ENCODE assay signal across 4 worm cellular contexts in the genomic region with DNA sequence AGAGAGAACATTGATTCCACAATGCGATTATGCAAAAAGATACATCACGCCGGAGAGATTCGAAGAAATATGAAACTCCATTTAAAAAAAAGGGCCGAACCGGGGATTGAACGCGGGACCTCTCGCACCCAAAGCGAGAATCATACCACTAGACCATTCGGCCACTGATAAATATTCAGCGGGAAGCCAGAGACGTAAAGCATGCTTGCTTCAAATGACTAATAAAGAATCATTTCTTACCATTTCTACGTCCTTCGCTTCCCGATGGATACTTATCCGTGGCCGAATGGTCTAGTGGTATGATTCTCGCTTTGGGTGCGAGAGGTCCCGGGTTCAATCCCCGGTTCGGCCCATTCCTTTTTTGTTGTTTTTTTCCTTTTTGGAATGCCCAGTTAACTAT.
TF ChIP-seq lines count a peak whose summit lies in the region.

No protein-coding gene starts in this region.

TF ChIP-seq in whole organism, L3 larva, 47 proteins besides CTCF, POLR2A, EP300 and RAD21:
- peak; percentile 5 for TF ChIP-seq nfya-1 (tag; optimal IDR thresholded peaks at IDR 0.05; lab: Kevin White, UChicago; ENCODE audit: insufficient read depth)
- TF ChIP-seq nhr-43 (tag; optimal IDR thresholded peaks at IDR 0.05; lab: Kevin White, UChicago; ENCODE audit: poor library complexity, severe bottlenecking): peak; percentile 60
- TF ChIP-seq jun-1 (tag; optimal IDR thresholded peaks at IDR 0.05; lab: Kevin White, UChicago): no peak

TF ChIP-seq in whole organism, L4 larva, 104 proteins besides CTCF, POLR2A, EP300 and RAD21 (continues in another document):
- TF ChIP-seq daf-16 (GFP tag; optimal IDR thresholded peaks at IDR 0.05; lab: Kevin White, UChicago) (peak in 1 of 2 experiments; percentile 17), daf-16 (tag; optimal IDR thresholded peaks at IDR 0.05; lab: Kevin White, UChicago) (peak; percentile 45), lin-15B (tag; optimal IDR thresholded peaks at IDR 0.05; lab: Kevin White, UChicago) (no peak), tag-97 (GFP tag; IDR thresholded peaks at IDR 0.05; lab: Robert Waterston, UW) (no peak), lim-7 (GFP tag; IDR thresholded peaks at IDR 0.05; lab: Robert Waterston, UW) (peak; percentile 75), lir-3 (tag; optimal IDR thresholded peaks at IDR 0.05; lab: Kevin White, UChicago) (peak; percentile 6), Y5F2A.4 (GFP tag; optimal IDR thresholded peaks at IDR 0.05; lab: Kevin White, UChicago) (no peak), sdz-12 (GFP tag; optimal IDR thresholded peaks at IDR 0.05; lab: Kevin White, UChicago) (no peak), dve-1 (tag; optimal IDR thresholded peaks at IDR 0.05; lab: Kevin White, UChicago; ENCODE audit: insufficient read depth) (no peak), snpc-1.2 (GFP tag; IDR thresholded peaks at IDR 0.05; lab: Robert Waterston, UW) (peak; percentile 47; the same call in 1 of the 2 replicates), lin-13 (GFP tag; optimal IDR thresholded peaks at IDR 0.05; lab: Kevin White, UChicago) (peak; percentile 42), nhr-111 (GFP tag; optimal IDR thresholded peaks at IDR 0.05; lab: Kevin White, UChicago) (no peak), madf-9 (GFP tag; conservative IDR thresholded peaks at IDR 0.05; lab: Robert Waterston, UW) (no peak), unc-130 (GFP tag; optimal IDR thresholded peaks at IDR 0.05; lab: Kevin White, UChicago) (no peak), attf-4 (tag; optimal IDR thresholded peaks at IDR 0.05; lab: Kevin White, UChicago) (no peak), T20F7.1 (GFP tag; optimal IDR thresholded peaks at IDR 0.05; lab: Kevin White, UChicago) (no peak), spr-3 (GFP tag; optimal IDR thresholded peaks at IDR 0.05; lab: Kevin White, UChicago) (no peak), dmd-8 (GFP tag; IDR thresholded peaks at IDR 0.05; lab: Robert Waterston, UW) (peak; percentile 84), F10B5.3 (tag; optimal IDR thresholded peaks at IDR 0.05; lab: Kevin White, UChicago) (no peak), nhr-6 (tag; optimal IDR thresholded peaks at IDR 0.05; lab: Kevin White, UChicago) (no peak), zip-11 (GFP tag; IDR thresholded peaks at IDR 0.05; lab: Robert Waterston, UW) (no peak), spr-1 (tag; optimal IDR thresholded peaks at IDR 0.05; lab: Kevin White, UChicago) (no peak), fos-1 (tag; optimal IDR thresholded peaks at IDR 0.05; lab: Kevin White, UChicago) (no peak), ZK337.2 (GFP tag; IDR thresholded peaks at IDR 0.05; lab: Robert Waterston, UW) (no peak), mdt-29 (GFP tag; IDR thresholded peaks at IDR 0.05; lab: Robert Waterston, UW) (no peak), skn-1 (tag; optimal IDR thresholded peaks at IDR 0.05; lab: Kevin White, UChicago) (no peak), hmg-1.1 (GFP tag; IDR thresholded peaks at IDR 0.05; lab: Robert Waterston, UW) (peak; percentile 44; the same call in 1 of the 2 replicates), nhr-28 (tag; optimal IDR thresholded peaks at IDR 0.05; lab: Kevin White, UChicago) (no peak)

TF ChIP-seq in whole organism, early embryonic, 17 proteins besides CTCF, POLR2A, EP300 and RAD21:
- TF ChIP-seq pes-1 (GFP tag; IDR thresholded peaks at IDR 0.05; lab: Robert Waterston, UW) (0 out of 2 replicates have a peak, but pooled peaks have one; percentile 23), tbx-11 (GFP tag; IDR thresholded peaks at IDR 0.05; lab: Robert Waterston, UW) (no peak)

TF ChIP-seq in whole organism, young adult, 124 proteins besides CTCF, POLR2A, EP300 and RAD21:
- TF ChIP-seq F37B4.10 (GFP tag; IDR thresholded peaks at IDR 0.05; lab: Robert Waterston, UW) (no peak), F33H1.4 (GFP tag; IDR thresholded peaks at IDR 0.05; lab: Robert Waterston, UW) (0 out of 2 replicates have a peak, but pooled peaks have one; percentile 15), rcor-1 (GFP tag; IDR thresholded peaks at IDR 0.05; lab: Robert Waterston, UW) (no peak), tbp1 (GFP tag; optimal IDR thresholded peaks at IDR 0.05; lab: Kevin White, UChicago) (peak; percentile 86), ZK185.1 (tag; optimal IDR thresholded peaks at IDR 0.05; lab: Kevin White, UChicago; ENCODE audit: poor library complexity, severe bottlenecking) (peak; percentile 5), cebp-2 (GFP tag; IDR thresholded peaks at IDR 0.05; lab: Robert Waterston, UW) (0 out of 2 replicates have a peak, but pooled peaks have one; percentile 10), Y56A3A.18 (GFP tag; IDR thresholded peaks at IDR 0.05; lab: Robert Waterston, UW) (0 out of 2 replicates have a peak, but pooled peaks have one; percentile 20), snpc-3.4 (tag; optimal IDR thresholded peaks at IDR 0.05; lab: Kevin White, UChicago) (peak; percentile 55), F49E8.2 (tag; optimal IDR thresholded peaks at IDR 0.05; lab: Kevin White, UChicago; ENCODE audit: insufficient read depth) (no peak), nhr-90 (tag; optimal IDR thresholded peaks at IDR 0.05; lab: Kevin White, UChicago) (peak; percentile 28), Y67H2A.10 (GFP tag; conservative IDR thresholded peaks at IDR 0.05; lab: Robert Waterston, UW) (no peak), rpc-1 (optimal IDR thresholded peaks at IDR 0.05; lab: Kevin White, UChicago) (peak; percentile 60), rpc-1 (tag; optimal IDR thresholded peaks at IDR 0.05; lab: Kevin White, UChicago) (peak; percentile 75), snpc-1.3 (tag; optimal IDR thresholded peaks at IDR 0.05; lab: Kevin White, UChicago; ENCODE audit: insufficient read depth) (peak; percentile 10), B0261.1 (tag; optimal IDR thresholded peaks at IDR 0.05; lab: Kevin White, UChicago) (peak; percentile 65), madf-8 (GFP tag; conservative IDR thresholded peaks at IDR 0.05; lab: Robert Waterston, UW) (0 out of 2 replicates have a peak, but pooled peaks have one; percentile 5), efl-1 (GFP tag; optimal IDR thresholded peaks at IDR 0.05; lab: Kevin White, UChicago) (no peak), C17E4.6 (GFP tag; IDR thresholded peaks at IDR 0.05; lab: Robert Waterston, UW) (0 out of 2 replicates have a peak, but pooled peaks have one; percentile 38), ama-1 (optimal IDR thresholded peaks at IDR 0.05; lab: Kevin White, UChicago) (no peak), ama-1 (GFP tag; optimal IDR thresholded peaks at IDR 0.05; lab: Kevin White, UChicago) (no peak), rec-8 (tag; optimal IDR thresholded peaks at IDR 0.05; lab: Kevin White, UChicago) (no peak), pha-4 (tag; optimal IDR thresholded peaks at IDR 0.05; lab: Kevin White, UChicago) (no peak), hmg-1.2 (GFP tag; IDR thresholded peaks at IDR 0.05; lab: Robert Waterston, UW) (peak; percentile 35; the same call in 1 of the 2 replicates), fkh-3 (tag; optimal IDR thresholded peaks at IDR 0.05; lab: Kevin White, UChicago) (no peak), ceh-40 (GFP tag; IDR thresholded peaks at IDR 0.05; lab: Robert Waterston, UW) (0 out of 2 replicates have a peak, but pooled peaks have one; percentile 62), Y53F4B.3 (GFP tag; IDR thresholded peaks at IDR 0.05; lab: Robert Waterston, UW) (no peak), D2030.7 (GFP tag; IDR thresholded peaks at IDR 0.05; lab: Robert Waterston, UW) (peak; percentile 62), F23B12.7 (tag; optimal IDR thresholded peaks at IDR 0.05; lab: Kevin White, UChicago; ENCODE audit: insufficient read depth) (no peak), madf-6 (GFP tag; IDR thresholded peaks at IDR 0.05; lab: Robert Waterston, UW) (peak; percentile 37; the same call in 1 of the 2 replicates), ceh-79 (tag; optimal IDR thresholded peaks at IDR 0.05; lab: Kevin White, UChicago) (no peak), lin-54 (GFP tag; optimal IDR thresholded peaks at IDR 0.05; lab: Kevin White, UChicago) (peak; percentile 10), F57A8.1 (GFP tag; optimal IDR thresholded peaks at IDR 0.05; lab: Kevin White, UChicago) (no peak), lin-26 (GFP tag; IDR thresholded peaks at IDR 0.05; lab: Robert Waterston, UW) (peak; percentile 87), ztf-25 (GFP tag; IDR thresholded peaks at IDR 0.05; lab: Robert Waterston, UW) (peak; percentile 69; the same call in 1 of the 2 replicates), nhr-27 (tag; optimal IDR thresholded peaks at IDR 0.05; lab: Kevin White, UChicago) (no peak), B0019.2 (GFP tag; conservative IDR thresholded peaks at IDR 0.05; lab: Robert Waterston, UW) (no peak)
